Fruit fly (Drosophila melanogaster): ENCODE results near the gene CG31668.

DNA sequence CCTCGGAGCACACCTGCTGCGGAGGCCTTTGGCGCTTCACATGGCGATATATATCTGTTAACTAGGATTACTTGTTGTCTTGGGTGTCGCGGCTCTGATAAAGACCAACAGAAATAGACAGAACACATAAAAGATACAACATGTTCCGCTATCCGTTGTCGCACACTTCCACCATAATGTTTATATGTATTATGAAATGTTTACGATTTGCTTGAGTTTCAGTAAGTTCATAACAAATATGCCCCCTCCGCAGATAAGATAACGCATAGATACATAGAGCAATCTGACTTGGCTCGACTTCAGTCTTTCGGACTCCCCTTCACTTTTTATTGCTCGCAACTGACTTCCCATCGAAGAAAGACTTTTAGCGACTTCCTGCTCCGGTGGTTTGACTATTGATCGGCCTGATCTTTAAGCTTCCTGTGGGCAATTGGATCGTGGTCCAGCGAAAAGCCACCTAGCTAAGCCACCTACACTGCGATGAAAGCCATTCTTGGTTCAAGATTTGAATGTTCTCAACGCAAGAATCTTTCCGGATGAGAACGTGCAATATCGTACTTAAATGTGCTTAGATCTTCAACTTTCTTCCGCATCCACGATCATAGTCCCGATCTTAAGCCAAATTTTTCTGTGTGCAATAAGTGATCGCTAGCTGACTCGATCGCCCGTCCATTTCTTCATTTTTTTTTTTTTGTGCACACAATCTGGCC, 37.6 kb downstream of the CG31668 start:
- TF ChIP-seq CTCF (optimal IDR thresholded peaks at IDR 0.05) (no peak), CG8478 (optimal IDR thresholded peaks at IDR 0.05) (no peak)
